Worm (Caenorhabditis elegans) whole organism, L1 larva: Measurements from ENCODE around the gene Y55F3AM.9.
A peak's percentile ranks its signal among the peaks of the same experiment; 100 is the strongest.

ENCODE experiments used
- C04F5.9 ChIP-seq: sonication (generic microtip); optimal IDR thresholded peaks from 2 replicates; lab custom pipeline; 2016; ENCODE audit warnings: missing genetic modification characterization, missing compliant biosample characterization
- C16A3.4 ChIP-seq: fragments of 150-350 bp; optimal IDR thresholded peaks from 2 replicates; lab custom pipeline; 2014; ENCODE audit warnings: missing biosample characterization, missing genetic modification characterization
- Y116A8C.19 ChIP-seq: sonication (generic microtip); optimal IDR thresholded peaks from 2 replicates; lab custom pipeline; 2016; ENCODE audit warnings: missing compliant biosample characterization, missing genetic modification characterization, borderline replicate concordance
- aha-1 ChIP-seq: fragments of 150-350 bp; optimal IDR thresholded peaks from 2 replicates; lab custom pipeline; 2014; ENCODE audit warnings: missing biosample characterization, missing genetic modification characterization
- alr-1 ChIP-seq: fragments of 200-800 bp; sonication (Bioruptor generic); optimal IDR thresholded peaks from 2 replicates; lab custom pipeline; 2018; ENCODE audit warnings: borderline replicate concordance, mild to moderate bottlenecking, missing genetic modification characterization, missing compliant biosample characterization
- ama-1 ChIP-seq: fragments of 150-350 bp; optimal IDR thresholded peaks from 2 replicates; lab custom pipeline; 2014
- ceh-82 ChIP-seq, 3 experiments: fragments of 150-350 bp in 1 of 3; sonication (generic microtip) in 2 of 3; optimal IDR thresholded peaks; 2 replicates each; lab custom pipeline; 2014 to 2017; ENCODE audit warnings: missing biosample characterization in 3 of 3, missing genetic modification characterization in 3 of 3
- ces-1 ChIP-seq: fragments of 150-350 bp; optimal IDR thresholded peaks from 2 replicates; lab custom pipeline; 2014; ENCODE audit warnings: missing biosample characterization, missing genetic modification reagents, missing genetic modification characterization
- dpl-1 ChIP-seq, 3 experiments: fragments of 150-350 bp in 2 of 3; sonication (generic microtip) in 1 of 3; optimal IDR thresholded peaks; 2 replicates each; lab custom pipeline; 2014 to 2017; ENCODE audit warnings: missing biosample characterization in 3 of 3, missing genetic modification characterization in 3 of 3, missing genetic modification reagents in 3 of 3
- dsc-1 ChIP-seq: sonication (generic microtip); optimal IDR thresholded peaks from 2 replicates; lab custom pipeline; 2016; ENCODE audit warnings: mild to moderate bottlenecking, missing genetic modification characterization, missing compliant biosample characterization
- efl-3 ChIP-seq: fragments of 200-800 bp; sonication (Bioruptor generic); optimal IDR thresholded peaks from 2 replicates; lab custom pipeline; 2018; ENCODE audit warnings: mild to moderate bottlenecking, missing genetic modification characterization, missing compliant biosample characterization
- elt-2 ChIP-seq: sonication (generic microtip); optimal IDR thresholded peaks from 2 replicates; lab custom pipeline; 2016; ENCODE audit warnings: missing genetic modification characterization, mild to moderate bottlenecking, inconsistent platforms, missing compliant biosample characterization, missing genetic modification reagents
- fkh-10 ChIP-seq: sonication (generic microtip); optimal IDR thresholded peaks from 2 replicates; lab custom pipeline; 2017; ENCODE audit warnings: missing biosample characterization, missing genetic modification reagents, missing genetic modification characterization
- fkh-4 ChIP-seq: sonication (generic microtip); optimal IDR thresholded peaks from 2 replicates; lab custom pipeline; 2016; ENCODE audit warnings: missing compliant biosample characterization, missing genetic modification characterization, borderline replicate concordance
- fos-1 ChIP-seq: fragments of 150-350 bp; optimal IDR thresholded peaks from 2 replicates; lab custom pipeline; 2014; ENCODE audit warnings: missing biosample characterization, missing genetic modification characterization
- grh-1 ChIP-seq: fragments of 200-800 bp; sonication (Bioruptor generic); IDR thresholded peaks from 2 replicates; pipeline ENCODE4 v1.3.6; 2022; ENCODE audit warnings: missing genetic modification reagents, missing genetic modification characterization, missing compliant biosample characterization
- hlh-17 ChIP-seq: fragments of 200-800 bp; sonication (Bioruptor generic); optimal IDR thresholded peaks from 2 replicates; lab custom pipeline; 2018; ENCODE audit warnings: missing genetic modification characterization, mild to moderate bottlenecking, missing compliant biosample characterization, moderate library complexity, borderline replicate concordance
- hpl-2 ChIP-seq: fragments of 150-350 bp; optimal IDR thresholded peaks from 2 replicates; lab custom pipeline; 2014; ENCODE audit warnings: missing biosample characterization, missing genetic modification reagents, missing genetic modification characterization
- isw-1 ChIP-seq: fragments of 200-800 bp; sonication (Bioruptor generic); IDR thresholded peaks from 2 replicates; pipeline ENCODE4 v1.3.6; 2022; ENCODE audit warnings: missing genetic modification characterization, missing compliant biosample characterization
- jun-1 ChIP-seq: fragments of 150-350 bp; optimal IDR thresholded peaks from 2 replicates; lab custom pipeline; 2014; ENCODE audit warnings: missing biosample characterization, missing genetic modification reagents, missing genetic modification characterization
- lin-13 ChIP-seq: fragments of 150-350 bp; optimal IDR thresholded peaks from 2 replicates; lab custom pipeline; 2014; ENCODE audit warnings: missing biosample characterization, missing genetic modification reagents, missing genetic modification characterization
- lin-14 ChIP-seq: fragments of 200-800 bp; sonication (Bioruptor generic); optimal IDR thresholded peaks from 2 replicates; lab custom pipeline; 2018; ENCODE audit warnings: mild to moderate bottlenecking, missing genetic modification characterization, moderate library complexity, missing compliant biosample characterization
- lir-3 ChIP-seq: sonication (generic microtip); optimal IDR thresholded peaks from 2 replicates; lab custom pipeline; 2016; ENCODE audit warnings: mild to moderate bottlenecking, missing genetic modification characterization, moderate library complexity, missing compliant biosample characterization; ENCODE audit not compliant: poor library complexity
- mab-9 ChIP-seq: fragments of 200-800 bp; sonication (Bioruptor generic); IDR thresholded peaks from 2 replicates; pipeline ENCODE4 v1.3.6; 2022; ENCODE audit warnings: missing genetic modification reagents, missing genetic modification characterization, missing compliant biosample characterization
- mef-2 ChIP-seq: fragments of 150-350 bp; optimal IDR thresholded peaks from 2 replicates; lab custom pipeline; 2014; ENCODE audit warnings: missing biosample characterization, missing genetic modification characterization
- mep-1 ChIP-seq: fragments of 150-350 bp; optimal IDR thresholded peaks from 2 replicates; lab custom pipeline; 2014; ENCODE audit warnings: missing biosample characterization, missing genetic modification characterization
- nhr-12 ChIP-seq: sonication (generic microtip); optimal IDR thresholded peaks from 2 replicates; lab custom pipeline; 2017; ENCODE audit warnings: missing biosample characterization, missing genetic modification characterization
- nhr-19 ChIP-seq: fragments of 200-800 bp; sonication (Bioruptor generic); conservative IDR thresholded peaks from 2 replicates; pipeline ENCODE4 v1.3.6; 2022; ENCODE audit warnings: missing genetic modification characterization, missing compliant biosample characterization
- nhr-20 ChIP-seq: sonication (generic microtip); optimal IDR thresholded peaks from 2 replicates; lab custom pipeline; 2016; ENCODE audit warnings: mild to moderate bottlenecking, missing genetic modification characterization, missing compliant biosample characterization
- nhr-237 ChIP-seq: fragments of 150-350 bp; optimal IDR thresholded peaks from 2 replicates; lab custom pipeline; 2014; ENCODE audit warnings: missing biosample characterization, missing genetic modification characterization
- nhr-28 ChIP-seq: fragments of 150-350 bp; optimal IDR thresholded peaks from 2 replicates; lab custom pipeline; 2014; ENCODE audit warnings: missing biosample characterization, missing genetic modification characterization
- nhr-71 ChIP-seq: sonication (generic microtip); optimal IDR thresholded peaks from 2 replicates; lab custom pipeline; 2016; ENCODE audit warnings: mild to moderate bottlenecking, missing genetic modification characterization, moderate library complexity, missing compliant biosample characterization
- nhr-76 ChIP-seq: sonication (generic microtip); optimal IDR thresholded peaks from 2 replicates; lab custom pipeline; 2017; ENCODE audit warnings: missing biosample characterization, missing genetic modification characterization
- nhr-84 ChIP-seq: sonication (generic microtip); optimal IDR thresholded peaks from 2 replicates; lab custom pipeline; 2017; ENCODE audit warnings: missing biosample characterization, missing genetic modification characterization
- nhr-85 ChIP-seq: sonication (generic microtip); peaks from one replicate; lab custom pipeline; 2016; ENCODE audit warnings: missing genetic modification characterization, inconsistent platforms, missing compliant biosample characterization
- nhr-90 ChIP-seq: sonication (generic microtip); optimal IDR thresholded peaks from 2 replicates; lab custom pipeline; 2016; ENCODE audit warnings: mild to moderate bottlenecking, missing genetic modification characterization, missing compliant biosample characterization; ENCODE audit not compliant: poor library complexity
- skn-1 ChIP-seq: fragments of 150-350 bp; optimal IDR thresholded peaks from 2 replicates; lab custom pipeline; 2014; ENCODE audit warnings: missing biosample characterization, missing genetic modification characterization
- snpc-4 ChIP-seq: fragments of 150-350 bp; optimal IDR thresholded peaks from 2 replicates; lab custom pipeline; 2014; ENCODE audit warnings: missing biosample characterization, missing genetic modification characterization
- sox-4 ChIP-seq: sonication (generic microtip); optimal IDR thresholded peaks from 2 replicates; lab custom pipeline; 2016; ENCODE audit warnings: missing genetic modification characterization, missing compliant biosample characterization
- sptf-1 ChIP-seq: fragments of 150-350 bp; optimal IDR thresholded peaks from 2 replicates; lab custom pipeline; 2014; ENCODE audit warnings: missing biosample characterization, missing genetic modification characterization
- sup-37 ChIP-seq: fragments of 200-800 bp; sonication (Bioruptor generic); optimal IDR thresholded peaks from 2 replicates; lab custom pipeline; 2018; ENCODE audit warnings: mild to moderate bottlenecking, missing genetic modification characterization, missing compliant biosample characterization
- unc-130 ChIP-seq: fragments of 150-350 bp; optimal IDR thresholded peaks from 2 replicates; lab custom pipeline; 2017; ENCODE audit warnings: missing biosample characterization, missing genetic modification characterization, inconsistent platforms
- unc-30 ChIP-seq: sonication (generic microtip); optimal IDR thresholded peaks from 2 replicates; lab custom pipeline; 2017; ENCODE audit warnings: missing biosample characterization, missing genetic modification characterization
- unc-86 ChIP-seq: sonication (generic microtip); optimal IDR thresholded peaks from 2 replicates; lab custom pipeline; 2016; ENCODE audit warnings: missing genetic modification characterization, missing compliant biosample characterization
- vab-15 ChIP-seq: sonication (generic microtip); optimal IDR thresholded peaks from 2 replicates; lab custom pipeline; 2017; ENCODE audit warnings: missing genotype, mild to moderate bottlenecking, missing genetic modification characterization, missing compliant biosample characterization
- zag-1 ChIP-seq: fragments of 150-350 bp; optimal IDR thresholded peaks from 2 replicates; lab custom pipeline; 2014; ENCODE audit warnings: missing biosample characterization, missing genetic modification characterization
- zip-4 ChIP-seq: fragments of 200-800 bp; sonication (Bioruptor generic); optimal IDR thresholded peaks from 2 replicates; lab custom pipeline; 2018; ENCODE audit warnings: mild to moderate bottlenecking, missing genetic modification characterization, moderate library complexity, missing compliant biosample characterization
- ztf-11 ChIP-seq, 2 experiments: sonication (generic microtip); optimal IDR thresholded peaks; 2 replicates each; lab custom pipeline; 2016 to 2017; ENCODE audit warnings: missing genetic modification characterization in 2 of 2, missing biosample characterization in 1 of 2, missing compliant biosample characterization in 1 of 2

The Y55F3AM.9 gene

ce11 chrIV:991647-992400, 17.7 kb downstream of the Y55F3AM.9 start, which contains the start of gene lep-2 (continued):
- TF ChIP-seq aha-1 (tag; lab: Kevin White, UChicago) (no peak), nhr-71 (tag; lab: Kevin White, UChicago) (no peak), vab-15 (tag; lab: Kevin White, UChicago) (no peak), Y116A8C.19 (tag; lab: Kevin White, UChicago) (no peak), nhr-84 (tag; lab: Kevin White, UChicago) (no peak), nhr-76 (no peak), isw-1 (peak; percentile 31), fos-1 (tag; lab: Kevin White, UChicago) (no peak), jun-1 (tag; lab: Kevin White, UChicago) (no peak), lin-14 (GFP tag; lab: Kevin White, UChicago) (no peak), nhr-12 (tag; lab: Kevin White, UChicago) (no peak), sup-37 (GFP tag; lab: Kevin White, UChicago) (no peak), hpl-2 (GFP tag; lab: Kevin White, UChicago) (no peak), ztf-11 (tag; optimal IDR thresholded peaks at IDR 0.05; lab: Kevin White, UChicago) (no peak), nhr-90 (tag; lab: Kevin White, UChicago) (no peak)
- TF ChIP-seq, all 84 proteins: peak for 18

- TF ChIP-seq hlh-17 (GFP tag; lab: Kevin White, UChicago) (no peak), dpl-1 (GFP tag; optimal IDR thresholded peaks at IDR 0.05; lab: Kevin White, UChicago) (peak in 1 of 3 experiments; percentile 12), lir-3 (tag; lab: Kevin White, UChicago) (no peak), zip-4 (GFP tag; lab: Kevin White, UChicago) (no peak), ceh-82 (tag; optimal IDR thresholded peaks at IDR 0.05; lab: Kevin White, UChicago) (peak in 1 of 3 experiments; percentile 31), ces-1 (GFP tag; lab: Kevin White, UChicago) (no peak), nhr-85 (peak; percentile 25), aha-1 (tag; lab: Kevin White, UChicago) (no peak), C04F5.9 (tag; lab: Kevin White, UChicago) (no peak), sox-4 (no peak), sup-37 (GFP tag; lab: Kevin White, UChicago) (no peak), nhr-19 (GFP tag; lab: Robert Waterston, UW) (peak; percentile 38; the same call in 1 of the 2 replicates), efl-3 (GFP tag; lab: Kevin White, UChicago) (no peak), nhr-84 (tag; lab: Kevin White, UChicago) (no peak), fos-1 (tag; lab: Kevin White, UChicago) (no peak), unc-30 (tag; lab: Kevin White, UChicago) (no peak), unc-86 (no peak), mep-1 (tag; lab: Kevin White, UChicago) (no peak), elt-2 (tag; lab: Kevin White, UChicago) (peak; percentile 11), unc-130 (tag; lab: Kevin White, UChicago) (no peak), fkh-4 (no peak), fkh-10 (GFP tag; lab: Kevin White, UChicago) (no peak), skn-1 (tag; lab: Kevin White, UChicago) (no peak), lin-13 (GFP tag; lab: Kevin White, UChicago) (no peak), alr-1 (tag; lab: Kevin White, UChicago) (no peak), ztf-11 (tag; optimal IDR thresholded peaks at IDR 0.05; lab: Kevin White, UChicago) (no peak), nhr-90 (tag; lab: Kevin White, UChicago) (peak; percentile 52), hpl-2 (GFP tag; lab: Kevin White, UChicago) (no peak), grh-1 (GFP tag; lab: Robert Waterston, UW) (no peak), zag-1 (no peak), dsc-1 (tag; lab: Kevin White, UChicago) (no peak), jun-1 (tag; lab: Kevin White, UChicago) (no peak), mef-2 (tag; lab: Kevin White, UChicago) (no peak), nhr-237 (tag; lab: Kevin White, UChicago) (no peak), lin-14 (GFP tag; lab: Kevin White, UChicago) (no peak), C16A3.4 (tag; lab: Kevin White, UChicago) (no peak), mab-9 (GFP tag; lab: Robert Waterston, UW) (no peak), nhr-20 (no peak), sptf-1 (tag; lab: Kevin White, UChicago) (no peak), ama-1 (lab: Kevin White, UChicago) (peak; percentile 40), snpc-4 (tag; lab: Kevin White, UChicago) (peak; percentile 95), isw-1 (no peak), nhr-28 (tag; lab: Kevin White, UChicago) (no peak)
These were observed 18.3 kb downstream of the Y55F3AM.9 start for ce11 chrIV:991181-991642.
